Worm (Caenorhabditis elegans) whole organism, L1 larva: ENCODE measurements around the gene srt-36.
"Not testable (repeated sequence)": the region's sequence is repeated elsewhere in the genome, so short reads cannot be mapped to it uniquely, and the experiment has no call there.

Source experiments
- ces-1 ChIP-seq: fragments of 150-350 bp; optimal IDR thresholded peaks from 2 replicates; lab custom pipeline; 2014; ENCODE audit warnings: missing biosample characterization, missing genetic modification reagents, missing genetic modification characterization
- jun-1 ChIP-seq: fragments of 150-350 bp; optimal IDR thresholded peaks from 2 replicates; lab custom pipeline; 2014; ENCODE audit warnings: missing biosample characterization, missing genetic modification reagents, missing genetic modification characterization
- nhr-237 ChIP-seq: fragments of 150-350 bp; optimal IDR thresholded peaks from 2 replicates; lab custom pipeline; 2014; ENCODE audit warnings: missing biosample characterization, missing genetic modification characterization
- nhr-77 ChIP-seq: fragments of 150-350 bp; optimal IDR thresholded peaks from 2 replicates; lab custom pipeline; 2014; ENCODE audit warnings: missing biosample characterization, missing genetic modification characterization
- pqm-1 ChIP-seq: sonication (generic microtip); optimal IDR thresholded peaks from 3 replicates; lab custom pipeline; 2017; ENCODE audit warnings: missing biosample characterization, missing genetic modification characterization
- sptf-1 ChIP-seq: fragments of 150-350 bp; optimal IDR thresholded peaks from 2 replicates; lab custom pipeline; 2014; ENCODE audit warnings: missing biosample characterization, missing genetic modification characterization

ce11 chrV:4284737-4285136 is 16.6 kb upstream of the srt-36 start, which contains the start of gene srt-19:
- not testable (repeated sequence) for TF ChIP-seq jun-1 (tag; lab: Kevin White, UChicago); sptf-1 (tag; lab: Kevin White, UChicago); nhr-77; pqm-1 (tag; lab: Kevin White, UChicago); nhr-237; ces-1 (GFP tag; lab: Kevin White, UChicago)
